Fruit fly (Drosophila melanogaster): ENCODE measurements around the gene IPIP.

DNA sequence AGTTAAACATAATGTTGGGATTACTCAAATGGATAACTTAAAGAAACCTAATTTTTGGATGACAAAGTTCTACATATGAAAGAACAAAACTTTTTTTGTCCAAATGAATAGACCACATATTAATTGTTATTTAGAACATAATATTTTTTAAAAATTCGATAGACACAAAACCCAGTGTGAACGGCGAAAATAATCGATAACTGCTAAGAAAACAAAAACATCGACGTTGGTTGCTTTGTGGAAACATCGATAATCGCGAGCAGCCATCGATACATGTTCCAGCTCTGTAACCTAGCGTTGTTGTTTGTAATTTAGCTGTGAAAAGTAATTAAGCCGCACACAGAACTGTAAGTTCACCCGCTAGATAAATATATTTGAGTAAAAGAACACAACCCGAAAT, 2.8 kb downstream of the IPIP start, which contains the start of gene CG9135:
- TF ChIP-seq CG10669 (GFP tag; optimal IDR thresholded peaks at IDR 0.05) (no peak), CG9139 (GFP tag; optimal IDR thresholded peaks at IDR 0.05) (no peak)
